Worm (Caenorhabditis elegans) whole organism, L1 larva: ENCODE data around the gene fbl-1.

Experiments used
- Y116A8C.19 ChIP-seq: sonication (generic microtip); optimal IDR thresholded peaks from 2 replicates; lab custom pipeline; 2016; ENCODE audit warnings: missing compliant biosample characterization, missing genetic modification characterization, borderline replicate concordance
- ceh-90 ChIP-seq: sonication (generic microtip); optimal IDR thresholded peaks from 2 replicates; lab custom pipeline; 2016; ENCODE audit warnings: missing genetic modification characterization, missing compliant biosample characterization
- dpl-1 ChIP-seq, 3 experiments: fragments of 150-350 bp in 2 of 3; sonication (generic microtip) in 1 of 3; optimal IDR thresholded peaks; 2 replicates each; lab custom pipeline; 2014 to 2017; ENCODE audit warnings: missing biosample characterization in 3 of 3, missing genetic modification characterization in 3 of 3, missing genetic modification reagents in 3 of 3
- dsc-1 ChIP-seq: sonication (generic microtip); optimal IDR thresholded peaks from 2 replicates; lab custom pipeline; 2016; ENCODE audit warnings: mild to moderate bottlenecking, missing genetic modification characterization, missing compliant biosample characterization
- egl-13 ChIP-seq: sonication (generic microtip); optimal IDR thresholded peaks from 2 replicates; lab custom pipeline; 2016; ENCODE audit warnings: missing genotype, missing genetic modification reagents, missing genetic modification characterization, missing compliant biosample characterization
- elt-2 ChIP-seq: sonication (generic microtip); optimal IDR thresholded peaks from 2 replicates; lab custom pipeline; 2016; ENCODE audit warnings: missing genetic modification characterization, mild to moderate bottlenecking, inconsistent platforms, missing compliant biosample characterization, missing genetic modification reagents
- hpl-2 ChIP-seq: fragments of 150-350 bp; optimal IDR thresholded peaks from 2 replicates; lab custom pipeline; 2014; ENCODE audit warnings: missing biosample characterization, missing genetic modification reagents, missing genetic modification characterization
- lin-35 ChIP-seq, 2 experiments: fragments of 150-350 bp; optimal IDR thresholded peaks; 2 replicates each; lab custom pipeline; 2014; ENCODE audit warnings: missing biosample characterization in 2 of 2, missing genetic modification characterization in 2 of 2, missing genetic modification reagents in 2 of 2
- lin-39 ChIP-seq: fragments of 150-350 bp; optimal IDR thresholded peaks from 2 replicates; lab custom pipeline; 2014; ENCODE audit warnings: missing biosample characterization, missing genetic modification reagents, missing genetic modification characterization
- mdl-1 ChIP-seq, 2 experiments: fragments of 150-350 bp; optimal IDR thresholded peaks; 2 replicates each; lab custom pipeline; 2014 to 2017; ENCODE audit warnings: missing biosample characterization in 2 of 2, missing genetic modification characterization in 2 of 2, inconsistent platforms in 1 of 2
- mef-2 ChIP-seq: fragments of 150-350 bp; optimal IDR thresholded peaks from 2 replicates; lab custom pipeline; 2014; ENCODE audit warnings: missing biosample characterization, missing genetic modification characterization
- nhr-11 ChIP-seq: fragments of 150-350 bp; optimal IDR thresholded peaks from 2 replicates; lab custom pipeline; 2014; ENCODE audit warnings: missing biosample characterization, missing genetic modification characterization
- nhr-20 ChIP-seq: sonication (generic microtip); optimal IDR thresholded peaks from 2 replicates; lab custom pipeline; 2016; ENCODE audit warnings: mild to moderate bottlenecking, missing genetic modification characterization, missing compliant biosample characterization
- nhr-28 ChIP-seq: fragments of 150-350 bp; optimal IDR thresholded peaks from 2 replicates; lab custom pipeline; 2014; ENCODE audit warnings: missing biosample characterization, missing genetic modification characterization
- nhr-47 ChIP-seq: sonication (generic microtip); optimal IDR thresholded peaks from 2 replicates; lab custom pipeline; 2016; ENCODE audit warnings: mild to moderate bottlenecking, missing genetic modification characterization, moderate library complexity, missing compliant biosample characterization
- pag-3 ChIP-seq: sonication (generic microtip); optimal IDR thresholded peaks from 2 replicates; lab custom pipeline; 2017; ENCODE audit warnings: missing genetic modification characterization, mild to moderate bottlenecking, missing compliant biosample characterization, antibody characterized with exemption, borderline replicate concordance; ENCODE audit not compliant: insufficient read depth
- pax-3 ChIP-seq: fragments of 200-800 bp; sonication (Bioruptor generic); optimal IDR thresholded peaks from 2 replicates; lab custom pipeline; 2018; ENCODE audit warnings: mild to moderate bottlenecking, missing genetic modification characterization, moderate library complexity, missing compliant biosample characterization
- sptf-1 ChIP-seq: fragments of 150-350 bp; optimal IDR thresholded peaks from 2 replicates; lab custom pipeline; 2014; ENCODE audit warnings: missing biosample characterization, missing genetic modification characterization
- tbx-2 ChIP-seq: sonication (generic microtip); optimal IDR thresholded peaks from 2 replicates; lab custom pipeline; 2016; ENCODE audit warnings: missing genetic modification characterization, missing compliant biosample characterization
- tlp-1 ChIP-seq: fragments of 150-350 bp; optimal IDR thresholded peaks from 2 replicates; lab custom pipeline; 2014; ENCODE audit warnings: missing biosample characterization, missing genetic modification characterization
- unc-130 ChIP-seq: fragments of 150-350 bp; optimal IDR thresholded peaks from 2 replicates; lab custom pipeline; 2017; ENCODE audit warnings: missing biosample characterization, missing genetic modification characterization, inconsistent platforms
- unc-98 ChIP-seq: fragments of 200-800 bp; sonication (Bioruptor generic); IDR thresholded peaks from 2 replicates; pipeline ENCODE4 v1.3.6; 2022; ENCODE audit warnings: missing genetic modification characterization, missing compliant biosample characterization
- vab-15 ChIP-seq: sonication (generic microtip); optimal IDR thresholded peaks from 2 replicates; lab custom pipeline; 2017; ENCODE audit warnings: missing genotype, mild to moderate bottlenecking, missing genetic modification characterization, missing compliant biosample characterization
- zag-1 ChIP-seq: fragments of 150-350 bp; optimal IDR thresholded peaks from 2 replicates; lab custom pipeline; 2014; ENCODE audit warnings: missing biosample characterization, missing genetic modification characterization
- ztf-4 ChIP-seq: fragments of 150-350 bp; optimal IDR thresholded peaks from 2 replicates; lab custom pipeline; 2014; ENCODE audit warnings: missing biosample characterization, missing genetic modification characterization

The fbl-1 gene

ce11 chrIV:9588784-9589457 is 48.3 kb downstream of the fbl-1 start, which contains the start of gene trcs-1:
TSS of gene trcs-1 (minus strand) at chrIV:9588834.
- TF ChIP-seq nhr-11 = no peak
- no peak for TF ChIP-seq sptf-1
- no peak for TF ChIP-seq lin-39
- no peak for TF ChIP-seq Y116A8C.19 (tag; lab: Kevin White, UChicago)
- no peak for TF ChIP-seq nhr-47 (tag; lab: Kevin White, UChicago)
- TF ChIP-seq unc-98 = no peak
- no peak for TF ChIP-seq pag-3 (tag; lab: Kevin White, UChicago)
- no peak for TF ChIP-seq hpl-2
- no peak for TF ChIP-seq dsc-1 (tag; lab: Kevin White, UChicago)
- no peak for TF ChIP-seq vab-15 (tag; lab: Kevin White, UChicago)

- TF ChIP-seq dpl-1 (GFP tag; optimal IDR thresholded peaks at IDR 0.05; lab: Kevin White, UChicago) = no peak
- TF ChIP-seq dsc-1 (tag; lab: Kevin White, UChicago) = no peak
- no peak for TF ChIP-seq mef-2 (tag; lab: Kevin White, UChicago)
- no peak for TF ChIP-seq pax-3 (tag; lab: Kevin White, UChicago)
- TF ChIP-seq unc-130 (tag; lab: Kevin White, UChicago) = no peak
- TF ChIP-seq tbx-2 (tag; lab: Kevin White, UChicago) = no peak
These were observed 51.8 kb downstream of the fbl-1 start, which contains the start of gene pei-1 for ce11 chrIV:9592413-9592812. TSS of gene pei-1 (minus strand) at chrIV:9592513.

ce11 chrIV:9593456-9593855 is 52.9 kb downstream of the fbl-1 start, which contains the start of gene spp-18:
TSS of gene spp-18 (plus strand) at chrIV:9593712.
- no peak for TF ChIP-seq egl-13 (tag; lab: Kevin White, UChicago)
- peak; percentile 92 for TF ChIP-seq elt-2 (tag; lab: Kevin White, UChicago)
- TF ChIP-seq tlp-1 (tag; lab: Kevin White, UChicago) = no peak
- TF ChIP-seq zag-1 (tag; lab: Kevin White, UChicago) = no peak
- TF ChIP-seq ztf-4 (tag; lab: Kevin White, UChicago) = no peak
- no peak for TF ChIP-seq ceh-90 (tag; lab: Kevin White, UChicago)
- TF ChIP-seq mdl-1 (tag; optimal IDR thresholded peaks at IDR 0.05; lab: Kevin White, UChicago) = peak in 1 of 2 experiments; percentile 41
- no peak for TF ChIP-seq nhr-28 (tag; lab: Kevin White, UChicago)
- no peak for TF ChIP-seq hpl-2
- TF ChIP-seq nhr-20 (tag; lab: Kevin White, UChicago) = peak; percentile 3
- TF ChIP-seq lin-35 (GFP tag; optimal IDR thresholded peaks at IDR 0.05; lab: Kevin White, UChicago) = peak in 1 of 2 experiments; percentile 34
